Fruit fly (Drosophila melanogaster): ENCODE results near the gene DCP2.

The DCP2 gene

dm6 chr3L:15771565-15771964 lies 54.7 kb downstream of the DCP2 start:
- TF ChIP-seq tj (GFP tag; optimal IDR thresholded peaks at IDR 0.05): no peak
- TF ChIP-seq pad (GFP tag; optimal IDR thresholded peaks at IDR 0.05): no peak
- no peak for TF ChIP-seq toe (GFP tag; optimal IDR thresholded peaks at IDR 0.05)
- no peak for TF ChIP-seq Hr96 (GFP tag; optimal IDR thresholded peaks at IDR 0.05)

- TF ChIP-seq Clk (GFP tag; optimal IDR thresholded peaks at IDR 0.05) (no peak), cnc (optimal IDR thresholded peaks at IDR 0.05) (no peak), cic (GFP tag; optimal IDR thresholded peaks at IDR 0.05) (no peak), Hr96 (GFP tag; optimal IDR thresholded peaks at IDR 0.05) (no peak), CG1620 (GFP tag; optimal IDR thresholded peaks at IDR 0.05) (no peak), kay (GFP tag; ENCODE audit: borderline replicate concordance) (no peak), CG14711 (tag; optimal IDR thresholded peaks at IDR 0.05) (no peak), CG12768 (GFP tag; optimal IDR thresholded peaks at IDR 0.05) (no peak), pad (GFP tag; optimal IDR thresholded peaks at IDR 0.05) (no peak), CG5204 (GFP tag; optimal IDR thresholded peaks at IDR 0.05) (no peak), Crg-1 (GFP tag; optimal IDR thresholded peaks at IDR 0.05) (no peak), CG7045 (GFP tag; optimal IDR thresholded peaks at IDR 0.05) (no peak), ovo (GFP tag; optimal IDR thresholded peaks at IDR 0.05) (no peak)
Observed at dm6 chr3L:15768947-15769389, 57.3 kb downstream of the DCP2 start.
